Worm (Caenorhabditis elegans) whole organism, L4 larva: ENCODE results near the gene cnb-1.
"Not testable (repeated sequence)": the region's sequence is repeated elsewhere in the genome, so short reads cannot be mapped to it uniquely, and the experiment has no call there.

Experiments used
- lin-1 ChIP-seq: fragments of 200-800 bp; sonication (Bioruptor generic); IDR thresholded peaks from 2 replicates; pipeline ENCODE4 v1.3.6; 2022; ENCODE audit warnings: missing genetic modification reagents, missing genetic modification characterization, missing compliant biosample characterization
- nhr-48 ChIP-seq: sonication (generic microtip); optimal IDR thresholded peaks from 2 replicates; lab custom pipeline; 2016; ENCODE audit warnings: mild to moderate bottlenecking, missing genetic modification characterization, missing compliant biosample characterization

- not testable (repeated sequence) for TF ChIP-seq lin-1 (GFP tag; lab: Robert Waterston, UW); nhr-48 (tag; lab: Kevin White, UChicago)
Observed at ce11 chrV:11396134-11396533, 20.6 kb downstream of the cnb-1 start, which contains the start of gene nas-18.
